Fruit fly (Drosophila melanogaster) whole organism, embryonic: ENCODE measurements around the gene rho-5.

Experiments
- C15 ChIP-seq: fragments of 200-800 bp; sonication (Bioruptor generic); IDR thresholded peaks from 3 replicates; pipeline ENCODE4 v1.3.6; 2022; ENCODE audit warnings: missing biosample characterization, missing genetic modification characterization
- CG11085 ChIP-seq: fragments of 200-800 bp; sonication (Bioruptor generic); IDR thresholded peaks from 2 replicates; pipeline ENCODE4 v1.3.6; 2022; ENCODE audit warnings: missing biosample characterization, missing genetic modification characterization
- CG11560 ChIP-seq: fragments of 200-800 bp; sonication (Bioruptor generic); IDR thresholded peaks from 3 replicates; pipeline ENCODE4 v1.3.6; 2022; ENCODE audit warnings: missing biosample characterization, missing genetic modification characterization
- CG11723 ChIP-seq: fragments of 200-800 bp; sonication (Bioruptor generic); optimal IDR thresholded peaks from 2 replicates; lab custom pipeline; 2017; ENCODE audit warnings: missing biosample characterization, mild to moderate bottlenecking, missing genetic modification characterization
- CG14441 ChIP-seq: fragments of 200-800 bp; sonication (Bioruptor generic); IDR thresholded peaks from 2 replicates; pipeline ENCODE4 v1.3.6; 2022; ENCODE audit warnings: missing biosample characterization, missing genetic modification characterization
- CG1603 ChIP-seq: fragments of 200-800 bp; sonication (Bioruptor generic); optimal IDR thresholded peaks from 2 replicates; lab custom pipeline; 2019; ENCODE audit warnings: missing biosample characterization, mild to moderate bottlenecking, missing genetic modification characterization, moderate library complexity
- CG1647 ChIP-seq: fragments of 200-800 bp; sonication (Bioruptor generic); optimal IDR thresholded peaks from 3 replicates; lab custom pipeline; 2016; ENCODE audit warnings: missing biosample characterization, missing genetic modification characterization
- CG17802 ChIP-seq: fragments of 200-800 bp; sonication (Bioruptor generic); optimal IDR thresholded peaks from 2 replicates; lab custom pipeline; 2018; ENCODE audit warnings: missing biosample characterization, mild to moderate bottlenecking, missing genetic modification characterization, moderate library complexity
- CG18011 ChIP-seq: fragments of 200-800 bp; sonication (Bioruptor generic); optimal IDR thresholded peaks from 2 replicates; lab custom pipeline; 2017; ENCODE audit warnings: missing biosample characterization, missing genetic modification characterization, mild to moderate bottlenecking, moderate library complexity, missing genotype
- CG18599 ChIP-seq: fragments of 200-800 bp; sonication (Bioruptor generic); optimal IDR thresholded peaks from 3 replicates; lab custom pipeline; 2017; ENCODE audit warnings: missing biosample characterization, missing genetic modification characterization, mild to moderate bottlenecking, moderate library complexity, missing genetic modification reagents
- CG2129 ChIP-seq: fragments of 200-800 bp; sonication (Bioruptor generic); IDR thresholded peaks from 2 replicates; pipeline ENCODE4 v1.3.6; 2022; ENCODE audit warnings: missing biosample characterization, missing genetic modification characterization; ENCODE audit not compliant: partially characterized antibody
- CG30403 ChIP-seq: fragments of 200-800 bp; sonication (Bioruptor generic); optimal IDR thresholded peaks from 3 replicates; lab custom pipeline; 2016; ENCODE audit warnings: missing biosample characterization, missing genetic modification characterization
- CG3163 ChIP-seq: fragments of 200-800 bp; sonication (Bioruptor generic); optimal IDR thresholded peaks from 3 replicates; lab custom pipeline; 2016; ENCODE audit warnings: missing biosample characterization, missing genetic modification characterization
- CG3281 ChIP-seq: fragments of 200-800 bp; sonication (Bioruptor generic); optimal IDR thresholded peaks from 3 replicates; lab custom pipeline; 2017; ENCODE audit warnings: missing biosample characterization, mild to moderate bottlenecking, missing genetic modification characterization
- CG3407 ChIP-seq: fragments of 200-800 bp; sonication (Bioruptor generic); optimal IDR thresholded peaks from 2 replicates; lab custom pipeline; 2018; ENCODE audit warnings: missing biosample characterization, mild to moderate bottlenecking, missing genetic modification characterization
- CG34224 ChIP-seq: fragments of 200-800 bp; sonication (Bioruptor generic); IDR thresholded peaks from 3 replicates; pipeline ENCODE4 v1.3.6; 2022; ENCODE audit warnings: missing biosample characterization, missing genetic modification characterization; ENCODE audit not compliant: partially characterized antibody
- CG3838 ChIP-seq: fragments of 200-800 bp; sonication (Bioruptor generic); optimal IDR thresholded peaks from 3 replicates; lab custom pipeline; 2016; ENCODE audit warnings: missing biosample characterization, missing genetic modification characterization
- CG4730 ChIP-seq: fragments of 200-800 bp; sonication (Bioruptor generic); IDR thresholded peaks from 2 replicates; pipeline ENCODE4 v1.3.6; 2022; ENCODE audit warnings: missing biosample characterization, missing genetic modification characterization
- CG4854 ChIP-seq: fragments of 200-800 bp; sonication (Bioruptor generic); optimal IDR thresholded peaks from 2 replicates; lab custom pipeline; 2016; ENCODE audit warnings: missing biosample characterization, missing genetic modification characterization, inconsistent platforms
- CG6272 ChIP-seq: fragments of 200-800 bp; sonication (Bioruptor generic); IDR thresholded peaks from 2 replicates; pipeline ENCODE4 v1.3.6; 2022; ENCODE audit warnings: missing biosample characterization, missing genetic modification characterization
- CG8290 ChIP-seq, 3 experiments: fragments of 200-800 bp; sonication (Bioruptor generic); optimal IDR thresholded peaks; 2 replicates each; lab custom pipeline; 2016 to 2019; ENCODE audit warnings: missing biosample characterization in 3 of 3, missing genetic modification characterization in 3 of 3, mild to moderate bottlenecking in 2 of 3, moderate library complexity in 1 of 3
- CG8478 ChIP-seq: fragments of >200 bp; optimal IDR thresholded peaks from 2 replicates; lab custom pipeline; 2018
- CG9876 ChIP-seq: fragments of 200-800 bp; sonication (Bioruptor generic); optimal IDR thresholded peaks from 2 replicates; lab custom pipeline; 2016; ENCODE audit warnings: missing biosample characterization, missing genetic modification characterization
- Dip2 ChIP-seq: fragments of 200-800 bp; sonication (Bioruptor generic); IDR thresholded peaks from 2 replicates; pipeline ENCODE4 v1.3.6; 2022; ENCODE audit warnings: missing biosample characterization, missing genetic modification characterization
- Doc2 ChIP-seq: fragments of 200-800 bp; sonication (Bioruptor generic); IDR thresholded peaks from 2 replicates; pipeline ENCODE4 v1.3.6; 2022; ENCODE audit warnings: missing biosample characterization, missing genetic modification characterization
- Fer1 ChIP-seq: fragments of 200-800 bp; sonication (Bioruptor generic); optimal IDR thresholded peaks from 2 replicates; lab custom pipeline; 2017; ENCODE audit warnings: missing biosample characterization, mild to moderate bottlenecking, missing genetic modification characterization
- Gug ChIP-seq: fragments of 200-800 bp; sonication (Bioruptor generic); IDR thresholded peaks from 4 replicates; pipeline ENCODE4 v1.3.6; 2022; ENCODE audit warnings: missing biosample characterization, missing genetic modification characterization
- HmgD ChIP-seq: fragments of 200-800 bp; sonication (Bioruptor generic); optimal IDR thresholded peaks from 3 replicates; lab custom pipeline; 2016; ENCODE audit warnings: missing biosample characterization, missing genetic modification characterization
- Hmr ChIP-seq: fragments of 200-800 bp; sonication (Bioruptor generic); optimal IDR thresholded peaks from 3 replicates; lab custom pipeline; 2017; ENCODE audit warnings: mild to moderate bottlenecking, missing biosample characterization, missing genetic modification reagents, missing genetic modification characterization
- Hr51 ChIP-seq, 2 experiments: fragments of 200-800 bp; sonication (Bioruptor generic); optimal IDR thresholded peaks; 2 replicates in 1 of 2; 3 replicates in 1 of 2; lab custom pipeline; 2016 to 2018; ENCODE audit warnings: missing biosample characterization in 2 of 2, missing genetic modification characterization in 2 of 2, mild to moderate bottlenecking in 1 of 2, moderate library complexity in 1 of 2
- Kr ChIP-seq: fragments of 200-800 bp; sonication (Bioruptor generic); optimal IDR thresholded peaks from 2 replicates; lab custom pipeline; 2017; ENCODE audit warnings: missing biosample characterization, mild to moderate bottlenecking, missing genetic modification characterization
- Mrtf ChIP-seq: fragments of 200-800 bp; sonication (Bioruptor generic); IDR thresholded peaks from 3 replicates; pipeline ENCODE4 v1.3.6; 2022; ENCODE audit warnings: missing biosample characterization, missing genetic modification characterization
- al ChIP-seq: fragments of 200-800 bp; sonication (Bioruptor generic); IDR thresholded peaks from 2 replicates; pipeline ENCODE4 v1.3.6; 2022; ENCODE audit warnings: missing biosample characterization, missing genetic modification characterization
- az2 ChIP-seq: fragments of 200-800 bp; sonication (Bioruptor generic); optimal IDR thresholded peaks from 3 replicates; lab custom pipeline; 2016; ENCODE audit warnings: missing biosample characterization, missing genetic modification characterization
- cad ChIP-seq: fragments of >200 bp; optimal IDR thresholded peaks from 2 replicates; lab custom pipeline; 2017; ENCODE audit warnings: missing biosample characterization, missing genetic modification characterization
- cato ChIP-seq: fragments of 200-800 bp; sonication (Bioruptor generic); optimal IDR thresholded peaks from 2 replicates; lab custom pipeline; 2016; ENCODE audit warnings: missing biosample characterization, missing genetic modification characterization, borderline replicate concordance
- dati ChIP-seq: fragments of 200-800 bp; sonication (Bioruptor generic); IDR thresholded peaks from 2 replicates; pipeline ENCODE4 v1.3.6; 2022; ENCODE audit warnings: missing biosample characterization, missing genetic modification characterization
- knrl ChIP-seq: fragments of 200-800 bp; sonication (Bioruptor generic); IDR thresholded peaks from 3 replicates; pipeline ENCODE4 v1.3.6; 2022; ENCODE audit warnings: missing biosample characterization, missing genetic modification characterization; ENCODE audit not compliant: partially characterized antibody
- mirr ChIP-seq: fragments of 200-800 bp; sonication (Bioruptor generic); optimal IDR thresholded peaks from 3 replicates; lab custom pipeline; 2018; ENCODE audit warnings: missing biosample characterization, mild to moderate bottlenecking, missing genetic modification characterization
- nerfin-2 ChIP-seq: fragments of 200-800 bp; sonication (Bioruptor generic); IDR thresholded peaks from 2 replicates; pipeline ENCODE4 v1.3.6; 2022; ENCODE audit warnings: missing biosample characterization, missing genetic modification characterization; ENCODE audit not compliant: partially characterized antibody
- pb ChIP-seq: fragments of 200-800 bp; sonication (Bioruptor generic); optimal IDR thresholded peaks from 3 replicates; lab custom pipeline; 2016; ENCODE audit warnings: missing biosample characterization, missing genetic modification characterization
- prd ChIP-seq, 3 experiments: fragments of >200 bp in 2 of 3; fragments of 200-800 bp in 1 of 3; sonication (Bioruptor generic) in 1 of 3; optimal IDR thresholded peaks in 2 of 3; IDR thresholded peaks in 1 of 3; 2 replicates in 2 of 3; 3 replicates in 1 of 3; pipeline versions ENCODE4 v1.3.6 to Lab custom; 2017 to 2022; ENCODE audit warnings: missing biosample characterization in 1 of 3, missing genetic modification characterization in 1 of 3
- pzg ChIP-seq: fragments of 200-800 bp; sonication (Bioruptor generic); optimal IDR thresholded peaks from 3 replicates; lab custom pipeline; 2018; ENCODE audit warnings: missing biosample characterization, mild to moderate bottlenecking, missing genetic modification characterization, moderate library complexity
- shn ChIP-seq: fragments of 200-800 bp; sonication (Bioruptor generic); optimal IDR thresholded peaks from 3 replicates; lab custom pipeline; 2016; ENCODE audit warnings: missing biosample characterization, missing genetic modification characterization
- sim ChIP-seq: fragments of 200-800 bp; sonication (Bioruptor generic); IDR thresholded peaks from 2 replicates; pipeline ENCODE4 v1.3.6; 2022; ENCODE audit warnings: missing biosample characterization, missing genetic modification characterization
- sob ChIP-seq: fragments of 200-800 bp; sonication (Bioruptor generic); IDR thresholded peaks from 2 replicates; pipeline ENCODE4 v1.3.6; 2022; ENCODE audit warnings: missing biosample characterization, missing genetic modification characterization
- sug ChIP-seq: fragments of 200-800 bp; optimal IDR thresholded peaks from 2 replicates; lab custom pipeline; 2019; ENCODE audit warnings: missing biosample characterization, mild to moderate bottlenecking, missing genetic modification characterization, moderate library complexity
- trh ChIP-seq: fragments of 200-800 bp; sonication (Bioruptor generic); optimal IDR thresholded peaks from 2 replicates; lab custom pipeline; 2016; ENCODE audit warnings: missing biosample characterization, missing genetic modification characterization

rho-5 gene

dm6 chr2L:10387869-10388726, 14.4 kb upstream of the rho-5 start, which contains the start of gene da (continued):
- TF ChIP-seq Kr (GFP tag; lab: Kevin White, UChicago), result no peak
- peak; percentile 75 for TF ChIP-seq sug (tag; lab: Kevin White, UChicago)
- no peak for TF ChIP-seq CG11560 (tag; lab: Robert Waterston, UW)
- TF ChIP-seq Mrtf (GFP tag; lab: Robert Waterston, UW), result no peak; the same call in 2 of the 3 replicates
- TF ChIP-seq CG8290 (GFP tag; optimal IDR thresholded peaks at IDR 0.05; lab: Kevin White, UChicago), result peak; percentile 80
- TF ChIP-seq CG8290 (tag; optimal IDR thresholded peaks at IDR 0.05; lab: Kevin White, UChicago), result peak in 1 of 2 experiments; percentile 89
- TF ChIP-seq mirr, result no peak
- no peak for TF ChIP-seq Doc2 (GFP tag; lab: Robert Waterston, UW)
- no peak for TF ChIP-seq Dip2 (GFP tag; lab: Robert Waterston, UW)
- no peak for TF ChIP-seq cad (GFP tag; lab: Kevin White, UChicago)
- peak; percentile 62; the same call in 1 of the 2 replicates for TF ChIP-seq sob (GFP tag; lab: Robert Waterston, UW)
- TF ChIP-seq C15 (GFP tag; lab: Robert Waterston, UW), result no peak
- TF ChIP-seq CG3407 (GFP tag; lab: Kevin White, UChicago), result no peak
- peak; percentile 24 for TF ChIP-seq CG1647 (GFP tag; lab: Kevin White, UChicago)
- TF ChIP-seq pb (GFP tag; lab: Kevin White, UChicago), result no peak
- TF ChIP-seq CG6272 (GFP tag; lab: Robert Waterston, UW), result peak; percentile 50; the same call in 1 of the 2 replicates
- TF ChIP-seq Fer1, result peak; percentile 26
- peak; percentile 97 for TF ChIP-seq CG1603 (tag; lab: Kevin White, UChicago)
- TF ChIP-seq Hr51 (GFP tag; optimal IDR thresholded peaks at IDR 0.05; lab: Kevin White, UChicago), result peak; percentile 39 to 46
- TF ChIP-seq Hmr (GFP tag; lab: Kevin White, UChicago), result peak; percentile 63
- TF ChIP-seq CG3163 (GFP tag; lab: Kevin White, UChicago), result no peak
- TF ChIP-seq prd (optimal IDR thresholded peaks at IDR 0.05; lab: Kevin White, UChicago), result no peak
- TF ChIP-seq prd (GFP tag; IDR thresholded peaks at IDR 0.05; lab: Robert Waterston, UW), result peak; percentile 74
- TF ChIP-seq cato (GFP tag; lab: Kevin White, UChicago), result no peak
- peak; percentile 8 for TF ChIP-seq CG4854
- peak; percentile 68 for TF ChIP-seq CG34224 (GFP tag; lab: Robert Waterston, UW)
- TF ChIP-seq CG9876 (GFP tag; lab: Kevin White, UChicago), result peak; percentile 19
- TF ChIP-seq CG18011 (GFP tag; lab: Kevin White, UChicago), result peak; percentile 20
- TF ChIP-seq pzg (GFP tag; lab: Kevin White, UChicago), result peak; percentile 86
- TF ChIP-seq CG8478 (lab: Kevin White, UChicago), result no peak
- TF ChIP-seq CG11723 (GFP tag; lab: Kevin White, UChicago), result peak; percentile 77
- TF ChIP-seq CG2129, result no peak
- peak; percentile 45 for TF ChIP-seq al (GFP tag; lab: Robert Waterston, UW)
- peak; percentile 95 for TF ChIP-seq CG17802 (tag; lab: Kevin White, UChicago)
- TF ChIP-seq CG14441 (GFP tag; lab: Robert Waterston, UW), result peak; percentile 59
- peak; percentile 10 for TF ChIP-seq CG3281 (GFP tag; lab: Kevin White, UChicago)
- TF ChIP-seq sim (GFP tag; lab: Robert Waterston, UW), result no peak
- TF ChIP-seq CG30403 (GFP tag; lab: Kevin White, UChicago), result peak; percentile 77
- no peak for TF ChIP-seq CG11085 (GFP tag; lab: Robert Waterston, UW)
- peak; percentile 65 for TF ChIP-seq nerfin-2 (GFP tag; lab: Robert Waterston, UW)
- peak; percentile 68 for TF ChIP-seq az2 (GFP tag; lab: Kevin White, UChicago)
- TF ChIP-seq CG4730 (GFP tag; lab: Robert Waterston, UW), result no peak
- peak; percentile 53 for TF ChIP-seq HmgD (GFP tag; lab: Kevin White, UChicago)
- peak; percentile 45 for TF ChIP-seq CG18599 (GFP tag; lab: Kevin White, UChicago)
- TF ChIP-seq CG3838 (GFP tag; lab: Kevin White, UChicago), result no peak
- TF ChIP-seq shn (GFP tag; lab: Kevin White, UChicago), result peak; percentile 7
- TF ChIP-seq Gug, result peak; percentile 62; the same call in 3 of the 4 replicates
- TF ChIP-seq dati (GFP tag; lab: Robert Waterston, UW), result no peak
- TF ChIP-seq trh (GFP tag; lab: Kevin White, UChicago), result no peak
- peak; percentile 50; the same call in 1 of the 3 replicates for TF ChIP-seq knrl
